Worm (Caenorhabditis elegans) whole organism, L4 larva: ENCODE measurements around the gene swt-5.

Experiments
- R02D3.7 ChIP-seq: fragments of 150-350 bp; sonication (generic microtip); optimal IDR thresholded peaks from 3 replicates; lab custom pipeline; 2014; ENCODE audit warnings: missing biosample characterization, missing genetic modification characterization
- Y75B8A.6 ChIP-seq: fragments of 200-800 bp; sonication (Bioruptor generic); IDR thresholded peaks from 2 replicates; pipeline ENCODE4 v1.3.6; 2022; ENCODE audit warnings: missing genetic modification reagents, missing genetic modification characterization, missing compliant biosample characterization
- attf-4 ChIP-seq: sonication (generic microtip); optimal IDR thresholded peaks from 3 replicates; lab custom pipeline; 2017; ENCODE audit warnings: missing biosample characterization, missing genetic modification characterization
- ces-1 ChIP-seq: fragments of 150-350 bp; sonication (generic microtip); optimal IDR thresholded peaks from 4 replicates; lab custom pipeline; 2014; ENCODE audit warnings: missing biosample characterization, missing genetic modification reagents, missing genetic modification characterization
- egl-27 ChIP-seq: sonication (generic microtip); optimal IDR thresholded peaks from 3 replicates; lab custom pipeline; 2017; ENCODE audit warnings: missing biosample characterization, missing genetic modification reagents, missing genetic modification characterization
- egl-43 ChIP-seq: fragments of 200-800 bp; sonication (Bioruptor generic); IDR thresholded peaks from 2 replicates; pipeline ENCODE4 v1.3.6; 2022; ENCODE audit warnings: missing genetic modification reagents, missing genetic modification characterization, missing compliant biosample characterization
- mes-2 ChIP-seq: sonication (generic microtip); optimal IDR thresholded peaks from 2 replicates; lab custom pipeline; 2016; ENCODE audit warnings: missing genotype, mild to moderate bottlenecking, missing genetic modification characterization, missing compliant biosample characterization; ENCODE audit not compliant: poor library complexity, severe bottlenecking
- mxl-2 ChIP-seq: fragments of 200-800 bp; sonication (Bioruptor generic); conservative IDR thresholded peaks from 2 replicates; pipeline ENCODE4 v1.3.6; 2022; ENCODE audit warnings: missing genetic modification reagents, missing genetic modification characterization, missing compliant biosample characterization
- nhr-237 ChIP-seq: sonication (generic microtip); optimal IDR thresholded peaks from 2 replicates; lab custom pipeline; 2017; ENCODE audit warnings: missing biosample characterization, missing genetic modification characterization
- pqm-1 ChIP-seq: sonication (generic microtip); optimal IDR thresholded peaks from 2 replicates; lab custom pipeline; 2017; ENCODE audit warnings: missing biosample characterization, missing genetic modification characterization
- skn-1 ChIP-seq: fragments of 150-350 bp; optimal IDR thresholded peaks from 2 replicates; lab custom pipeline; 2014; ENCODE audit warnings: missing biosample characterization, missing genetic modification characterization

DNA sequence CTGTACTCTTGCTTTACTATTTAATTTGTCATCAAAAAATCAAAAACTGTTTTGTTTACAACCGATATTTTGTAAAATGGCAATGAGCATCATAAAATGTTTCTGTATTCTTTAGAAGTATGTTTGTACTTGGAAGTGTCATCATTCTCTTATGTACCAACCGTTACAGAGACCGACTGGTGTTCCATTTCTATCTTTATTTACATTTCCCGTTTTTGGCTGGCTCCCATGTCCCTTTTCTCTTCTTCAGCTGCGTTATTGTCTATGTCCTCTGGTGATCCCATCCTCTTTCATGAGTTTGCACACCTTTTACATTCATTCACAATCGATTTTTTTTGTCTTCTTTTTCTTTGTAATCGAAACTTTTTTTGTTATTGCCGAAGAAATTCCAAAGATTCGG lies 49.7 kb upstream of the swt-5 start:
- TF ChIP-seq nhr-237 (tag; lab: Kevin White, UChicago) (no peak), ces-1 (GFP tag; lab: Kevin White, UChicago) (no peak), egl-43 (GFP tag; lab: Robert Waterston, UW) (no peak), skn-1 (no peak), attf-4 (no peak), R02D3.7 (no peak), egl-27 (tag; lab: Kevin White, UChicago) (no peak), mxl-2 (no peak), pqm-1 (tag; lab: Kevin White, UChicago) (no peak), mes-2 (tag; lab: Kevin White, UChicago) (no peak), Y75B8A.6 (GFP tag; lab: Robert Waterston, UW) (no peak)
